Worm (Caenorhabditis elegans): ENCODE results near the gene Y71H2AM.14.
"Not testable (repeated sequence)": the region's sequence is repeated elsewhere in the genome, so short reads cannot be mapped to it uniquely, and the experiment has no call there.

Gene Y71H2AM.14

ce11 chrIII:2725221-2726203 lies 20.9 kb downstream of the Y71H2AM.14 start, which contains the start of gene cosa-1:
TSS of gene cosa-1 (plus strand) at chrIII:2726116.
- TF ChIP-seq klf-2 (GFP tag; conservative IDR thresholded peaks at IDR 0.05) (no peak), tab-1 (GFP tag; IDR thresholded peaks at IDR 0.05) (no peak), T22C8.4 (GFP tag; IDR thresholded peaks at IDR 0.05) (no peak), ztf-23 (GFP tag; IDR thresholded peaks at IDR 0.05) (no peak), cog-1 (tag; optimal IDR thresholded peaks at IDR 0.05) (no peak), med-1 (GFP tag; optimal IDR thresholded peaks at IDR 0.05; ENCODE audit: insufficient read depth) (no peak), ref-1 (GFP tag; conservative IDR thresholded peaks at IDR 0.05) (no peak), ztf-29 (GFP tag; IDR thresholded peaks at IDR 0.05) (no peak), flt-1 (GFP tag; IDR thresholded peaks at IDR 0.05) (no peak)

ce11 chrIII:2724992-2725220 lies 21.5 kb downstream of the Y71H2AM.14 start, which contains the start of gene Y71H2AM.11:
TSS of gene Y71H2AM.11 (minus strand) at chrIII:2725092.
- TF ChIP-seq T22C8.4 (GFP tag; IDR thresholded peaks at IDR 0.05) (no peak), klf-2 (GFP tag; conservative IDR thresholded peaks at IDR 0.05) (no peak), med-1 (GFP tag; optimal IDR thresholded peaks at IDR 0.05; ENCODE audit: insufficient read depth) (no peak), ztf-23 (GFP tag; IDR thresholded peaks at IDR 0.05) (no peak), tab-1 (GFP tag; IDR thresholded peaks at IDR 0.05) (no peak), cog-1 (tag; optimal IDR thresholded peaks at IDR 0.05) (no peak), ref-1 (GFP tag; conservative IDR thresholded peaks at IDR 0.05) (no peak), flt-1 (GFP tag; IDR thresholded peaks at IDR 0.05) (no peak), ztf-29 (GFP tag; IDR thresholded peaks at IDR 0.05) (no peak)

ce11 chrIII:2716514-2716913 lies 29.9 kb downstream of the Y71H2AM.14 start, which contains the start of gene tmem-132:
TSS of gene tmem-132 (minus strand) at chrIII:2716614.
- TF ChIP-seq med-1 (GFP tag; optimal IDR thresholded peaks at IDR 0.05; ENCODE audit: insufficient read depth) = no peak
- TF ChIP-seq ztf-23 (GFP tag; IDR thresholded peaks at IDR 0.05) = no peak
- no peak for TF ChIP-seq ref-1 (GFP tag; conservative IDR thresholded peaks at IDR 0.05)
- TF ChIP-seq klf-2 (GFP tag; conservative IDR thresholded peaks at IDR 0.05) = no peak
- TF ChIP-seq ztf-29 (GFP tag; IDR thresholded peaks at IDR 0.05) = no peak
- TF ChIP-seq flt-1 (GFP tag; IDR thresholded peaks at IDR 0.05) = no peak
- no peak for TF ChIP-seq T22C8.4 (GFP tag; IDR thresholded peaks at IDR 0.05)

ce11 chrIII:2711527-2711926 lies 34.9 kb downstream of the Y71H2AM.14 start:
- TF ChIP-seq ztf-23 (GFP tag; IDR thresholded peaks at IDR 0.05) (0 out of 2 replicates have a peak, but pooled peaks have one; percentile 31), flt-1 (GFP tag; IDR thresholded peaks at IDR 0.05) (no peak)

ce11 chrIII:2710211-2710610 lies 36.2 kb downstream of the Y71H2AM.14 start:
- no peak for TF ChIP-seq tab-1 (GFP tag; IDR thresholded peaks at IDR 0.05)
- TF ChIP-seq ztf-23 (GFP tag; IDR thresholded peaks at IDR 0.05) = no peak
- TF ChIP-seq klf-2 (GFP tag; conservative IDR thresholded peaks at IDR 0.05) = no peak
- TF ChIP-seq med-1 (GFP tag; optimal IDR thresholded peaks at IDR 0.05; ENCODE audit: insufficient read depth) = no peak
- no peak for TF ChIP-seq cog-1 (tag; optimal IDR thresholded peaks at IDR 0.05)
- TF ChIP-seq ztf-29 (GFP tag; IDR thresholded peaks at IDR 0.05) = no peak
- no peak for TF ChIP-seq flt-1 (GFP tag; IDR thresholded peaks at IDR 0.05)
- no peak for TF ChIP-seq ref-1 (GFP tag; conservative IDR thresholded peaks at IDR 0.05)
- TF ChIP-seq T22C8.4 (GFP tag; IDR thresholded peaks at IDR 0.05) = no peak

- TF ChIP-seq ref-1 (GFP tag; conservative IDR thresholded peaks at IDR 0.05) (no peak), flt-1 (GFP tag; IDR thresholded peaks at IDR 0.05) (no peak), med-1 (GFP tag; optimal IDR thresholded peaks at IDR 0.05; ENCODE audit: insufficient read depth) (no peak), tab-1 (GFP tag; IDR thresholded peaks at IDR 0.05) (no peak), cog-1 (tag; optimal IDR thresholded peaks at IDR 0.05) (no peak), ztf-23 (GFP tag; IDR thresholded peaks at IDR 0.05) (no peak), ztf-29 (GFP tag; IDR thresholded peaks at IDR 0.05) (no peak), klf-2 (GFP tag; conservative IDR thresholded peaks at IDR 0.05) (no peak), T22C8.4 (GFP tag; IDR thresholded peaks at IDR 0.05) (no peak)
These were observed 45.8 kb downstream of the Y71H2AM.14 start, which contains the start of gene set-27 for ce11 chrIII:2700637-2701036. TSS of gene set-27 (plus strand) at chrIII:2700937.

- TF ChIP-seq flt-1 (GFP tag; IDR thresholded peaks at IDR 0.05); tab-1 (GFP tag; IDR thresholded peaks at IDR 0.05); cog-1 (tag; optimal IDR thresholded peaks at IDR 0.05): not testable (repeated sequence)
These were observed 47.1 kb downstream of the Y71H2AM.14 start, which contains the start of gene cox-6B for ce11 chrIII:2699363-2699762. TSS of gene cox-6B (plus strand) at chrIII:2699663.

ce11 chrIII:2698740-2699139 lies 47.7 kb downstream of the Y71H2AM.14 start, which contains the start of gene slc-30A9:
TSS of gene slc-30A9 (minus strand) at chrIII:2698817.
- TF ChIP-seq med-1 (GFP tag; optimal IDR thresholded peaks at IDR 0.05; ENCODE audit: insufficient read depth) (no peak), ztf-23 (GFP tag; IDR thresholded peaks at IDR 0.05) (no peak), ztf-29 (GFP tag; IDR thresholded peaks at IDR 0.05) (no peak), T22C8.4 (GFP tag; IDR thresholded peaks at IDR 0.05) (no peak), ref-1 (GFP tag; conservative IDR thresholded peaks at IDR 0.05) (no peak), klf-2 (GFP tag; conservative IDR thresholded peaks at IDR 0.05) (no peak), cog-1 (tag; optimal IDR thresholded peaks at IDR 0.05) (no peak), flt-1 (GFP tag; IDR thresholded peaks at IDR 0.05) (no peak), tab-1 (GFP tag; IDR thresholded peaks at IDR 0.05) (no peak)
